Fruit fly (Drosophila melanogaster) whole organism, embryonic: ENCODE data around the gene trk.

Experiments used
- ATbp ChIP-seq: fragments of 200-800 bp; sonication (Bioruptor generic); optimal IDR thresholded peaks from 2 replicates; lab custom pipeline; 2017; ENCODE audit warnings: missing biosample characterization, mild to moderate bottlenecking, missing genetic modification characterization, missing genetic modification reagents
- Atf6 ChIP-seq: fragments of 200-800 bp; sonication (Bioruptor generic); IDR thresholded peaks from 2 replicates; pipeline ENCODE4 v1.3.6; 2022; ENCODE audit warnings: missing biosample characterization, missing genetic modification characterization
- CG10654 ChIP-seq: fragments of 200-800 bp; sonication (Bioruptor generic); optimal IDR thresholded peaks from 2 replicates; lab custom pipeline; 2016; ENCODE audit warnings: missing biosample characterization, missing genetic modification characterization
- CG11398 ChIP-seq: fragments of 200-800 bp; sonication (Bioruptor generic); optimal IDR thresholded peaks from 2 replicates; lab custom pipeline; 2016; ENCODE audit warnings: missing biosample characterization, missing genetic modification characterization
- CG12299 ChIP-seq: fragments of 200-800 bp; sonication (Bioruptor generic); optimal IDR thresholded peaks from 2 replicates; lab custom pipeline; 2018; ENCODE audit warnings: missing biosample characterization, mild to moderate bottlenecking, missing genetic modification characterization
- CG14014 ChIP-seq: fragments of 200-800 bp; sonication (Bioruptor generic); IDR thresholded peaks from 2 replicates; pipeline ENCODE4 v1.3.6; 2022; ENCODE audit warnings: missing biosample characterization, missing genetic modification characterization
- CG14860 ChIP-seq: fragments of 200-800 bp; sonication (Bioruptor generic); IDR thresholded peaks from 3 replicates; pipeline ENCODE4 v1.3.6; 2022; ENCODE audit warnings: missing biosample characterization, missing genetic modification characterization; ENCODE audit not compliant: partially characterized antibody
- CG17912 ChIP-seq: fragments of 200-800 bp; sonication (Bioruptor generic); optimal IDR thresholded peaks from 2 replicates; lab custom pipeline; 2018; ENCODE audit warnings: missing biosample characterization, mild to moderate bottlenecking, missing genetic modification characterization
- CG18011 ChIP-seq: fragments of 200-800 bp; sonication (Bioruptor generic); optimal IDR thresholded peaks from 2 replicates; lab custom pipeline; 2017; ENCODE audit warnings: missing biosample characterization, missing genetic modification characterization, mild to moderate bottlenecking, moderate library complexity, missing genotype
- CG2120 ChIP-seq: fragments of 200-800 bp; sonication (Bioruptor generic); optimal IDR thresholded peaks from 3 replicates; lab custom pipeline; 2016; ENCODE audit warnings: missing biosample characterization, missing genetic modification characterization
- CG34224 ChIP-seq: fragments of 200-800 bp; sonication (Bioruptor generic); IDR thresholded peaks from 3 replicates; pipeline ENCODE4 v1.3.6; 2022; ENCODE audit warnings: missing biosample characterization, missing genetic modification characterization; ENCODE audit not compliant: partially characterized antibody
- CG6254 ChIP-seq: fragments of 200-800 bp; sonication (Bioruptor generic); optimal IDR thresholded peaks from 3 replicates; lab custom pipeline; 2017; ENCODE audit warnings: mild to moderate bottlenecking, missing biosample characterization, missing genetic modification reagents, missing genetic modification characterization
- CG6272 ChIP-seq: fragments of 200-800 bp; sonication (Bioruptor generic); IDR thresholded peaks from 2 replicates; pipeline ENCODE4 v1.3.6; 2022; ENCODE audit warnings: missing biosample characterization, missing genetic modification characterization
- CG6813 ChIP-seq: fragments of 200-800 bp; sonication (Bioruptor generic); optimal IDR thresholded peaks from 2 replicates; lab custom pipeline; 2017; ENCODE audit warnings: missing biosample characterization, missing genetic modification characterization, mild to moderate bottlenecking, moderate library complexity, missing genetic modification reagents
- CG8944 ChIP-seq: fragments of 200-800 bp; sonication (Bioruptor generic); optimal IDR thresholded peaks from 3 replicates; lab custom pipeline; 2016; ENCODE audit warnings: missing biosample characterization, missing genetic modification characterization
- CG9609 ChIP-seq: fragments of 200-800 bp; sonication (Bioruptor generic); optimal IDR thresholded peaks from 3 replicates; lab custom pipeline; 2016; ENCODE audit warnings: missing biosample characterization, missing genetic modification characterization
- D19B ChIP-seq: fragments of 200-800 bp; sonication (Bioruptor generic); optimal IDR thresholded peaks from 2 replicates; lab custom pipeline; 2017; ENCODE audit warnings: missing biosample characterization, mild to moderate bottlenecking, missing genetic modification characterization
- Dek ChIP-seq: fragments of 200-800 bp; sonication (Bioruptor generic); optimal IDR thresholded peaks from 3 replicates; lab custom pipeline; 2019; ENCODE audit warnings: missing biosample characterization, mild to moderate bottlenecking, missing genetic modification characterization, moderate library complexity
- Fer1 ChIP-seq: fragments of 200-800 bp; sonication (Bioruptor generic); optimal IDR thresholded peaks from 2 replicates; lab custom pipeline; 2017; ENCODE audit warnings: missing biosample characterization, mild to moderate bottlenecking, missing genetic modification characterization
- HHEX ChIP-seq: fragments of 200-800 bp; sonication (Bioruptor generic); optimal IDR thresholded peaks from 3 replicates; lab custom pipeline; 2017; ENCODE audit warnings: missing biosample characterization, mild to moderate bottlenecking, missing genetic modification characterization, missing genetic modification reagents
- HLH3B ChIP-seq: fragments of 200-800 bp; sonication (Bioruptor generic); IDR thresholded peaks from 2 replicates; pipeline ENCODE4 v1.3.6; 2022; ENCODE audit warnings: missing biosample characterization, missing genetic modification characterization
- Hmr ChIP-seq: fragments of 200-800 bp; sonication (Bioruptor generic); optimal IDR thresholded peaks from 3 replicates; lab custom pipeline; 2017; ENCODE audit warnings: mild to moderate bottlenecking, missing biosample characterization, missing genetic modification reagents, missing genetic modification characterization
- Hr3 ChIP-seq: fragments of 200-800 bp; sonication (Bioruptor generic); optimal IDR thresholded peaks from 3 replicates; lab custom pipeline; 2016; ENCODE audit warnings: missing biosample characterization, missing genetic modification characterization
- Lhr ChIP-seq: fragments of 200-800 bp; sonication (Bioruptor generic); optimal IDR thresholded peaks from 3 replicates; lab custom pipeline; 2017; ENCODE audit warnings: mild to moderate bottlenecking, missing biosample characterization, missing genetic modification reagents, missing genetic modification characterization
- Lpt ChIP-seq: fragments of >200 bp; optimal IDR thresholded peaks from 2 replicates; lab custom pipeline; 2018; ENCODE audit warnings: missing biosample characterization, missing genetic modification characterization
- Sox102F ChIP-seq: fragments of 200-800 bp; sonication (Bioruptor generic); optimal IDR thresholded peaks from 2 replicates; lab custom pipeline; 2018; ENCODE audit warnings: missing biosample characterization, mild to moderate bottlenecking, missing genetic modification characterization, moderate library complexity
- Stat92E ChIP-seq, 3 experiments: fragments of >200 bp in 2 of 3; fragments of 200-800 bp in 1 of 3; sonication (Bioruptor generic) in 1 of 3; optimal IDR thresholded peaks; 2 replicates each; lab custom pipeline; 2017 to 2019; ENCODE audit warnings: missing biosample characterization in 3 of 3, missing genetic modification characterization in 3 of 3, mild to moderate bottlenecking in 1 of 3, moderate library complexity in 1 of 3
- Xbp1 ChIP-seq: fragments of 200-800 bp; sonication (Bioruptor generic); optimal IDR thresholded peaks from 3 replicates; lab custom pipeline; 2016; ENCODE audit warnings: missing biosample characterization, mild to moderate bottlenecking, missing genetic modification characterization
- abd-A ChIP-seq: fragments of 200-800 bp; sonication (Bioruptor generic); optimal IDR thresholded peaks from 3 replicates; lab custom pipeline; 2019; ENCODE audit warnings: missing biosample characterization, mild to moderate bottlenecking, missing genetic modification characterization, moderate library complexity
- ash1 ChIP-seq: fragments of 200-800 bp; sonication (Bioruptor generic); optimal IDR thresholded peaks from 2 replicates; lab custom pipeline; 2018; ENCODE audit warnings: missing biosample characterization, mild to moderate bottlenecking, missing genetic modification characterization
- da ChIP-seq: fragments of 200-800 bp; sonication (Bioruptor generic); optimal IDR thresholded peaks from 2 replicates; lab custom pipeline; 2016; ENCODE audit warnings: missing biosample characterization, missing genetic modification characterization
- dysf ChIP-seq: fragments of 200-800 bp; sonication (Bioruptor generic); IDR thresholded peaks from 3 replicates; pipeline ENCODE4 v1.3.6; 2022; ENCODE audit warnings: missing biosample characterization, missing genetic modification characterization
- fd3F ChIP-seq: fragments of 200-800 bp; sonication (Bioruptor generic); optimal IDR thresholded peaks from 2 replicates; lab custom pipeline; 2018; ENCODE audit warnings: missing biosample characterization, mild to moderate bottlenecking, missing genetic modification characterization, moderate library complexity
- fd96Cb ChIP-seq: fragments of 200-800 bp; sonication (Bioruptor generic); optimal IDR thresholded peaks from 2 replicates; lab custom pipeline; 2018; ENCODE audit warnings: missing biosample characterization, mild to moderate bottlenecking, missing genetic modification characterization, moderate library complexity
- gsb ChIP-seq: fragments of 200-800 bp; sonication (Bioruptor generic); IDR thresholded peaks from 2 replicates; pipeline ENCODE4 v1.3.6; 2022; ENCODE audit warnings: missing biosample characterization, missing genetic modification characterization
- hth ChIP-seq: fragments of >200 bp; optimal IDR thresholded peaks from 2 replicates; lab custom pipeline; 2017; ENCODE audit warnings: inconsistent platforms
- jumu ChIP-seq: fragments of 200-800 bp; sonication (Bioruptor generic); optimal IDR thresholded peaks from 3 replicates; lab custom pipeline; 2016; ENCODE audit warnings: missing biosample characterization, missing genetic modification characterization
- lilli ChIP-seq: fragments of 200-800 bp; sonication (Bioruptor generic); optimal IDR thresholded peaks from 3 replicates; lab custom pipeline; 2016; ENCODE audit warnings: missing biosample characterization, missing genetic modification characterization
- maf-S ChIP-seq: fragments of 200-800 bp; sonication (Bioruptor generic); optimal IDR thresholded peaks from 2 replicates; lab custom pipeline; 2016; ENCODE audit warnings: missing biosample characterization, missing genetic modification characterization
- mam ChIP-seq: fragments of 200-800 bp; sonication (Bioruptor generic); optimal IDR thresholded peaks from 3 replicates; lab custom pipeline; 2016; ENCODE audit warnings: missing biosample characterization, missing genetic modification characterization
- mirr ChIP-seq: fragments of 200-800 bp; sonication (Bioruptor generic); optimal IDR thresholded peaks from 3 replicates; lab custom pipeline; 2018; ENCODE audit warnings: missing biosample characterization, mild to moderate bottlenecking, missing genetic modification characterization
- run ChIP-seq: fragments of 200-800 bp; sonication (Bioruptor generic); optimal IDR thresholded peaks from 3 replicates; lab custom pipeline; 2018; ENCODE audit warnings: missing biosample characterization, mild to moderate bottlenecking, missing genetic modification characterization
- sisA ChIP-seq: fragments of 200-800 bp; sonication (Bioruptor generic); IDR thresholded peaks from 2 replicates; pipeline ENCODE4 v1.3.6; 2022; ENCODE audit warnings: missing biosample characterization, missing genetic modification characterization
- ssp ChIP-seq: fragments of 200-800 bp; sonication (Bioruptor generic); IDR thresholded peaks from 2 replicates; pipeline ENCODE4 v1.3.6; 2022; ENCODE audit warnings: missing biosample characterization, missing genetic modification characterization
- sug ChIP-seq: fragments of 200-800 bp; optimal IDR thresholded peaks from 2 replicates; lab custom pipeline; 2019; ENCODE audit warnings: missing biosample characterization, mild to moderate bottlenecking, missing genetic modification characterization, moderate library complexity
- unpg ChIP-seq: fragments of 200-800 bp; sonication (Bioruptor generic); optimal IDR thresholded peaks from 3 replicates; lab custom pipeline; 2018; ENCODE audit warnings: missing biosample characterization, mild to moderate bottlenecking, missing genetic modification characterization, moderate library complexity
- vfl ChIP-seq: fragments of 200-800 bp; sonication (Bioruptor generic); optimal IDR thresholded peaks from 2 replicates; lab custom pipeline; 2016; ENCODE audit warnings: missing biosample characterization, missing genetic modification characterization
- zf30C ChIP-seq: fragments of 200-800 bp; sonication (Bioruptor generic); optimal IDR thresholded peaks from 3 replicates; lab custom pipeline; 2018; ENCODE audit warnings: missing biosample characterization, mild to moderate bottlenecking, missing genetic modification characterization
- zfh1 ChIP-seq: fragments of 200-800 bp; sonication (Bioruptor generic); IDR thresholded peaks from 3 replicates; pipeline ENCODE4 v1.3.6; 2022; ENCODE audit warnings: missing biosample characterization, missing genetic modification characterization

The trk gene

dm6 chr2L:10306518-10307260 lies 34.6 kb upstream of the trk start, which contains the start of the genes CG5390 and CG4968 (continued):
- TF ChIP-seq abd-A (tag; lab: Kevin White, UChicago) (no peak), unpg (GFP tag; lab: Kevin White, UChicago) (peak; percentile 81), CG6813 (GFP tag; lab: Kevin White, UChicago) (no peak), CG17912 (GFP tag; lab: Kevin White, UChicago) (no peak), mirr (peak; percentile 20), Hr3 (GFP tag; lab: Kevin White, UChicago) (peak; percentile 52), Sox102F (GFP tag; lab: Kevin White, UChicago) (no peak), Lhr (peak; percentile 63), CG10654 (GFP tag; lab: Kevin White, UChicago) (peak; percentile 58), HHEX (GFP tag; lab: Kevin White, UChicago) (peak; percentile 65), hth (no peak), CG34224 (GFP tag; lab: Robert Waterston, UW) (peak; percentile 51; the same call in 2 of the 3 replicates), CG11398 (no peak), HLH3B (GFP tag; lab: Robert Waterston, UW) (peak; percentile 45; the same call in 1 of the 2 replicates), jumu (GFP tag; lab: Kevin White, UChicago) (no peak), Dek (tag; lab: Kevin White, UChicago) (no peak), lilli (GFP tag; lab: Kevin White, UChicago) (peak; percentile 65), CG9609 (no peak), CG12299 (tag; lab: Kevin White, UChicago) (peak; percentile 73), Fer1 (GFP tag; lab: Kevin White, UChicago) (peak; percentile 83), sug (peak; percentile 72), Hmr (peak; percentile 85), dysf (peak; percentile 55; the same call in 1 of the 3 replicates), Lpt (GFP tag; lab: Kevin White, UChicago) (no peak), fd96Cb (tag; lab: Kevin White, UChicago) (peak; percentile 50), Stat92E (GFP tag; optimal IDR thresholded peaks at IDR 0.05; lab: Kevin White, UChicago) (no peak), zfh1 (GFP tag; lab: Robert Waterston, UW) (0 out of 3 replicates have a peak, but pooled peaks have one; percentile 48), Atf6 (GFP tag; lab: Robert Waterston, UW) (peak; percentile 75; the same call in 1 of the 2 replicates), CG14860 (GFP tag; lab: Robert Waterston, UW) (no peak), vfl (GFP tag; lab: Kevin White, UChicago) (peak; percentile 30), ssp (GFP tag; lab: Robert Waterston, UW) (0 out of 2 replicates have a peak, but pooled peaks have one; percentile 17), CG8944 (no peak), Xbp1 (GFP tag; lab: Kevin White, UChicago) (peak; percentile 67), gsb (GFP tag; lab: Robert Waterston, UW) (no peak), D19B (peak; percentile 50), CG14014 (peak; percentile 73; the same call in 1 of the 2 replicates), maf-S (GFP tag; lab: Kevin White, UChicago) (no peak), run (tag; lab: Kevin White, UChicago) (no peak), CG6272 (GFP tag; lab: Robert Waterston, UW) (no peak), CG6254 (peak; percentile 59), mam (GFP tag; lab: Kevin White, UChicago) (peak; percentile 2), da (no peak), ATbp (GFP tag; lab: Kevin White, UChicago) (no peak), fd3F (peak; percentile 62), CG2120 (GFP tag; lab: Kevin White, UChicago) (peak; percentile 75), CG18011 (GFP tag; lab: Kevin White, UChicago) (peak; percentile 19), sisA (GFP tag; lab: Robert Waterston, UW) (no peak), ash1 (no peak), zf30C (GFP tag; lab: Kevin White, UChicago) (peak; percentile 74)
